Worm (Caenorhabditis elegans) whole organism, mixed stage, embryonic: ENCODE measurements around the gene srx-36.

Experiments
- mab-5 ChIP-seq: fragments of 150-350 bp; optimal IDR thresholded peaks from 2 replicates; lab custom pipeline; 2014; ENCODE audit warnings: missing biosample characterization, missing genetic modification characterization
- unc-120 ChIP-seq: sonication (generic microtip); optimal IDR thresholded peaks from 2 replicates; lab custom pipeline; 2017; ENCODE audit warnings: missing genetic modification characterization, missing compliant biosample characterization; ENCODE audit not compliant: poor library complexity, severe bottlenecking

- no peak for TF ChIP-seq unc-120 (tag; lab: Kevin White, UChicago)
- TF ChIP-seq mab-5 (tag; lab: Kevin White, UChicago) = no peak
These were observed 9.5 kb upstream of the srx-36 start for ce11 chrV:7140368-7140767.
